Fruit fly (Drosophila melanogaster): ENCODE results near the gene Vml.

Gene Vml

DNA sequence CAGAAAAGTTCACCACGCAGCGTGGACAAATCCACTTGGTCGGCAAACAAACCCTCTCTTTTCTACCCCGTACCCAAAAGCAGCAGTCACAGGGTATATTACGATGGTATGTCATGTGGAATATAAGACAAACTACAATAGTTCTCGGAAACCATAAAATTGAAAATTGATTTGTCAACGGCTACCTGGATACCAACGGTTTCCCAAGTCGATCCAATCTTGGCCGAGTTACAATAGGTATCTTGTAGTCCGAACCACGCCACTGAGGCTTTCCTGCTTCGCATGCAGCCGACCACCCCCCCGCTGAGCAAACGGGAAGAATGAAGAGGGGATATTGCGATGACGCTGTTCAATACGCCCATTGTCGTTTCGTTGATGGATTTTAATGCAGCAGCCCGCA is 42.7 kb downstream of the Vml start (continued):
- TF ChIP-seq CG11560 (tag; IDR thresholded peaks at IDR 0.05) (peak; percentile 67), D19A (tag; optimal IDR thresholded peaks at IDR 0.05) (peak; percentile 34), ems (GFP tag; optimal IDR thresholded peaks at IDR 0.05) (no peak), sens-2 (GFP tag; IDR thresholded peaks at IDR 0.05) (no peak), PHDP (tag; optimal IDR thresholded peaks at IDR 0.05) (peak; percentile 19), CG34422 (GFP tag; IDR thresholded peaks at IDR 0.05) (peak; percentile 69; the same call in 2 of the 3 replicates), H15 (GFP tag; IDR thresholded peaks at IDR 0.05) (peak; percentile 75; the same call in 1 of the 3 replicates), CG17802 (tag; optimal IDR thresholded peaks at IDR 0.05) (peak; percentile 19), CG10431 (GFP tag; optimal IDR thresholded peaks at IDR 0.05) (no peak), CG14050 (GFP tag; IDR thresholded peaks at IDR 0.05) (peak; percentile 81), Blimp-1 (GFP tag; optimal IDR thresholded peaks at IDR 0.05) (peak; percentile 57), NC2α (GFP tag; optimal IDR thresholded peaks at IDR 0.05) (no peak), slbo (GFP tag; IDR thresholded peaks at IDR 0.05) (peak; percentile 49), ftz-f1 (GFP tag; optimal IDR thresholded peaks at IDR 0.05) (no peak), Jarid2 (GFP tag; optimal IDR thresholded peaks at IDR 0.05) (no peak), CG12769 (tag; optimal IDR thresholded peaks at IDR 0.05) (peak; percentile 58), bigmax (GFP tag; optimal IDR thresholded peaks at IDR 0.05) (no peak), pho (GFP tag; optimal IDR thresholded peaks at IDR 0.05) (no peak), hb (GFP tag; IDR thresholded peaks at IDR 0.05; ENCODE audit: partially characterized antibody) (no peak), CG3163 (GFP tag; optimal IDR thresholded peaks at IDR 0.05) (no peak), kay (GFP tag; optimal IDR thresholded peaks at IDR 0.05) (peak; percentile 37), jing (GFP tag; optimal IDR thresholded peaks at IDR 0.05) (peak; percentile 45), CG7745 (tag; optimal IDR thresholded peaks at IDR 0.05) (no peak), CG11504 (tag; optimal IDR thresholded peaks at IDR 0.05) (peak; percentile 56), unc-4 (GFP tag; IDR thresholded peaks at IDR 0.05; ENCODE audit: partially characterized antibody) (no peak), CG31224 (GFP tag; IDR thresholded peaks at IDR 0.05) (peak; percentile 50), sob (GFP tag; IDR thresholded peaks at IDR 0.05) (peak; percentile 58; the same call in 1 of the 2 replicates), CG3065 (GFP tag; optimal IDR thresholded peaks at IDR 0.05) (no peak), CG4404 (GFP tag; IDR thresholded peaks at IDR 0.05) (peak; percentile 66), Ssrp (tag; optimal IDR thresholded peaks at IDR 0.05) (peak; percentile 35), CG33557 (GFP tag; optimal IDR thresholded peaks at IDR 0.05) (no peak), cato (GFP tag; optimal IDR thresholded peaks at IDR 0.05; ENCODE audit: borderline replicate concordance) (no peak), CG11695 (GFP tag; IDR thresholded peaks at IDR 0.05) (no peak; the same call in 2 of the 3 replicates), CG1529 (GFP tag; optimal IDR thresholded peaks at IDR 0.05) (peak; percentile 32), CG1647 (GFP tag; optimal IDR thresholded peaks at IDR 0.05) (no peak), CG17359 (tag; optimal IDR thresholded peaks at IDR 0.05) (peak; percentile 51), Sry-δ (GFP tag; optimal IDR thresholded peaks at IDR 0.05) (no peak), lov (optimal IDR thresholded peaks at IDR 0.05) (no peak), lov (GFP tag; IDR thresholded peaks at IDR 0.05) (peak; percentile 83), da (GFP tag; optimal IDR thresholded peaks at IDR 0.05) (no peak), slou (GFP tag; optimal IDR thresholded peaks at IDR 0.05) (no peak), Ets65A (GFP tag) (no peak), CG1832 (GFP tag; optimal IDR thresholded peaks at IDR 0.05) (no peak), so (GFP tag; IDR thresholded peaks at IDR 0.05) (0 out of 3 replicates have a peak, but pooled peaks have one; percentile 25), ranshi (GFP tag; IDR thresholded peaks at IDR 0.05) (peak; percentile 63; the same call in 1 of the 2 replicates), pros (GFP tag; optimal IDR thresholded peaks at IDR 0.05) (peak; percentile 89), Elba2 (GFP tag; optimal IDR thresholded peaks at IDR 0.05) (no peak), fd102C (GFP tag; optimal IDR thresholded peaks at IDR 0.05) (no peak), Side (GFP tag; optimal IDR thresholded peaks at IDR 0.05) (peak; percentile 65), zen (tag; optimal IDR thresholded peaks at IDR 0.05) (peak; percentile 47), Sin3A (optimal IDR thresholded peaks at IDR 0.05) (no peak), luna (GFP tag; optimal IDR thresholded peaks at IDR 0.05) (no peak)

Data from whole organism, embryonic.